Comparison of ENCODE assay signal across 2 worm cellular contexts in genomic region chrIII:10960387-10960786, ce11.
A peak's percentile ranks its signal among the peaks of the same experiment; 100 is the strongest.
TF ChIP-seq lines count a peak whose summit lies in the region.

No protein-coding gene starts in this region.

TF ChIP-seq in whole organism, L1 larva, 84 proteins besides CTCF, POLR2A, EP300 and RAD21:
- TF ChIP-seq aha-1 (tag; optimal IDR thresholded peaks at IDR 0.05; lab: Kevin White, UChicago) (no peak), efl-1 (optimal IDR thresholded peaks at IDR 0.05; lab: Kevin White, UChicago) (no peak), efl-1 (GFP tag; optimal IDR thresholded peaks at IDR 0.05 in 1 of 2; lab: Kevin White, UChicago) (peak in 1 of 2 experiments; percentile 54), grh-1 (GFP tag; IDR thresholded peaks at IDR 0.05; lab: Robert Waterston, UW) (0 out of 2 replicates have a peak, but pooled peaks have one; percentile 22)

TF ChIP-seq in whole organism, young adult, 124 proteins besides CTCF, POLR2A, EP300 and RAD21:
- TF ChIP-seq attf-3 (GFP tag; conservative IDR thresholded peaks at IDR 0.05; lab: Robert Waterston, UW), result no peak
- peak; percentile 70 for TF ChIP-seq tbp1 (GFP tag; optimal IDR thresholded peaks at IDR 0.05; lab: Kevin White, UChicago)
- TF ChIP-seq rpc-1 (optimal IDR thresholded peaks at IDR 0.05; lab: Kevin White, UChicago), result no peak
- TF ChIP-seq rpc-1 (tag; optimal IDR thresholded peaks at IDR 0.05; lab: Kevin White, UChicago), result peak; percentile 51
- TF ChIP-seq mxl-1 (tag; optimal IDR thresholded peaks at IDR 0.05; lab: Kevin White, UChicago), result no peak
- 0 out of 2 replicates have a peak, but pooled peaks have one; percentile 25 for TF ChIP-seq dox-1 (GFP tag; IDR thresholded peaks at IDR 0.05; lab: Robert Waterston, UW)
- no peak for TF ChIP-seq F55B11.4 (tag; optimal IDR thresholded peaks at IDR 0.05; lab: Kevin White, UChicago; ENCODE audit: borderline replicate concordance, insufficient read depth)
- 0 out of 2 replicates have a peak, but pooled peaks have one; percentile 16 for TF ChIP-seq sea-2 (GFP tag; IDR thresholded peaks at IDR 0.05; lab: Robert Waterston, UW)
- 0 out of 2 replicates have a peak, but pooled peaks have one; percentile 25 for TF ChIP-seq D2030.7 (GFP tag; IDR thresholded peaks at IDR 0.05; lab: Robert Waterston, UW)
- TF ChIP-seq pbrm-1 (GFP tag; IDR thresholded peaks at IDR 0.05; lab: Robert Waterston, UW), result 0 out of 2 replicates have a peak, but pooled peaks have one; percentile 31
- TF ChIP-seq F33H1.4 (GFP tag; IDR thresholded peaks at IDR 0.05; lab: Robert Waterston, UW), result peak; percentile 35
TF ChIP-seq in whole organism, young adult: peak in this region for 7.
